Fruit fly (Drosophila melanogaster) whole organism, embryonic: ENCODE measurements around the gene Neurochondrin.

Experiments
- Bdp1 ChIP-seq: fragments of 200-800 bp; sonication (Bioruptor generic); optimal IDR thresholded peaks from 3 replicates; lab custom pipeline; 2016; ENCODE audit warnings: missing biosample characterization, missing genetic modification characterization
- BtbVII ChIP-seq: fragments of 200-800 bp; sonication (Bioruptor generic); optimal IDR thresholded peaks from 3 replicates; lab custom pipeline; 2017; ENCODE audit warnings: missing biosample characterization, mild to moderate bottlenecking, missing genetic modification characterization
- CG11696 ChIP-seq: fragments of 200-800 bp; sonication (Bioruptor generic); IDR thresholded peaks from 2 replicates; pipeline ENCODE4 v1.3.6; 2022; ENCODE audit warnings: missing biosample characterization, missing genetic modification characterization
- CG12071 ChIP-seq: fragments of 200-800 bp; sonication (Bioruptor generic); optimal IDR thresholded peaks from 3 replicates; lab custom pipeline; 2018; ENCODE audit warnings: missing biosample characterization, mild to moderate bottlenecking, missing genetic modification characterization
- CG12155 ChIP-seq: fragments of 200-800 bp; sonication (Bioruptor generic); optimal IDR thresholded peaks from 3 replicates; lab custom pipeline; 2016; ENCODE audit warnings: missing biosample characterization, missing genetic modification characterization
- CG12769 ChIP-seq: fragments of 200-800 bp; sonication (Bioruptor generic); optimal IDR thresholded peaks from 2 replicates; lab custom pipeline; 2019; ENCODE audit warnings: missing biosample characterization, mild to moderate bottlenecking, missing genetic modification characterization, moderate library complexity
- CG13296 ChIP-seq: fragments of 200-800 bp; sonication (Bioruptor generic); optimal IDR thresholded peaks from 3 replicates; lab custom pipeline; 2018; ENCODE audit warnings: missing biosample characterization, mild to moderate bottlenecking, missing genetic modification characterization
- CG15269 ChIP-seq: fragments of 200-800 bp; sonication (Bioruptor generic); optimal IDR thresholded peaks from 2 replicates; lab custom pipeline; 2018; ENCODE audit warnings: missing biosample characterization, mild to moderate bottlenecking, missing genetic modification characterization, moderate library complexity
- CG17186 ChIP-seq: fragments of 200-800 bp; sonication (Bioruptor generic); optimal IDR thresholded peaks from 3 replicates; lab custom pipeline; 2017; ENCODE audit warnings: missing biosample characterization, missing genetic modification reagents, missing genetic modification characterization
- CG2678 ChIP-seq: fragments of 200-800 bp; sonication (Bioruptor generic); optimal IDR thresholded peaks from 3 replicates; lab custom pipeline; 2019; ENCODE audit warnings: missing biosample characterization, mild to moderate bottlenecking, missing genetic modification characterization, moderate library complexity
- CG3407 ChIP-seq: fragments of 200-800 bp; sonication (Bioruptor generic); optimal IDR thresholded peaks from 2 replicates; lab custom pipeline; 2018; ENCODE audit warnings: missing biosample characterization, mild to moderate bottlenecking, missing genetic modification characterization
- CG6175 ChIP-seq: fragments of 200-800 bp; sonication (Bioruptor generic); IDR thresholded peaks from 3 replicates; pipeline ENCODE4 v1.3.6; 2022; ENCODE audit warnings: missing biosample characterization, missing genetic modification characterization
- CG6254 ChIP-seq: fragments of 200-800 bp; sonication (Bioruptor generic); optimal IDR thresholded peaks from 3 replicates; lab custom pipeline; 2017; ENCODE audit warnings: mild to moderate bottlenecking, missing biosample characterization, missing genetic modification reagents, missing genetic modification characterization
- CG6765 ChIP-seq: fragments of 200-800 bp; sonication (Bioruptor generic); optimal IDR thresholded peaks from 3 replicates; lab custom pipeline; 2017; ENCODE audit warnings: missing biosample characterization, mild to moderate bottlenecking, missing genetic modification characterization
- CG9609 ChIP-seq: fragments of 200-800 bp; sonication (Bioruptor generic); optimal IDR thresholded peaks from 3 replicates; lab custom pipeline; 2016; ENCODE audit warnings: missing biosample characterization, missing genetic modification characterization
- E2f1 ChIP-seq: fragments of 200-800 bp; sonication (Bioruptor generic); IDR thresholded peaks from 2 replicates; pipeline ENCODE4 v1.3.6; 2022; ENCODE audit warnings: missing biosample characterization, missing genetic modification characterization
- Eip74EF ChIP-seq, 2 experiments: fragments of 200-800 bp in 1 of 2; fragments of >200 bp in 1 of 2; sonication (Bioruptor generic) in 1 of 2; optimal IDR thresholded peaks; 2 replicates each; lab custom pipeline; 2017 to 2019; ENCODE audit warnings: missing biosample characterization in 2 of 2, missing genetic modification characterization in 2 of 2, mild to moderate bottlenecking in 1 of 2, moderate library complexity in 1 of 2
- Ets65A ChIP-seq: fragments of 200-800 bp; sonication (Bioruptor generic); peaks from one replicate; lab custom pipeline; 2016; ENCODE audit warnings: missing biosample characterization, missing genetic modification characterization
- GATAe ChIP-seq: fragments of 200-800 bp; sonication (Bioruptor generic); conservative IDR thresholded peaks from 2 replicates; pipeline ENCODE4 v1.3.6; 2022; ENCODE audit warnings: missing biosample characterization, missing genetic modification characterization
- Hr51 ChIP-seq, 2 experiments: fragments of 200-800 bp; sonication (Bioruptor generic); optimal IDR thresholded peaks; 2 replicates in 1 of 2; 3 replicates in 1 of 2; lab custom pipeline; 2016 to 2018; ENCODE audit warnings: missing biosample characterization in 2 of 2, missing genetic modification characterization in 2 of 2, mild to moderate bottlenecking in 1 of 2, moderate library complexity in 1 of 2
- Med ChIP-seq: fragments of 200-800 bp; sonication (Bioruptor generic); peaks from one replicate; lab custom pipeline; 2016; ENCODE audit warnings: missing biosample characterization, missing genetic modification characterization, mild to moderate bottlenecking, inconsistent platforms, moderate library complexity
- PHDP ChIP-seq: fragments of 200-800 bp; sonication (Bioruptor generic); optimal IDR thresholded peaks from 3 replicates; lab custom pipeline; 2018; ENCODE audit warnings: missing biosample characterization, mild to moderate bottlenecking, missing genetic modification characterization, moderate library complexity
- Pdp1 ChIP-seq, 2 experiments: fragments of 200-800 bp; sonication (Bioruptor generic); optimal IDR thresholded peaks; 3 replicates each; lab custom pipeline; 2016; ENCODE audit warnings: missing biosample characterization in 2 of 2, missing genetic modification characterization in 2 of 2, mild to moderate bottlenecking in 1 of 2, moderate library complexity in 1 of 2
- Sox100B ChIP-seq: fragments of 200-800 bp; sonication (Bioruptor generic); optimal IDR thresholded peaks from 3 replicates; lab custom pipeline; 2018; ENCODE audit warnings: missing biosample characterization, mild to moderate bottlenecking, missing genetic modification characterization
- Tbp ChIP-seq: fragments of >200 bp; optimal IDR thresholded peaks from 2 replicates; lab custom pipeline; 2018; ENCODE audit warnings: missing biosample characterization, missing genetic modification characterization
- bsh ChIP-seq, 2 experiments: fragments of 200-800 bp; sonication (Bioruptor generic); optimal IDR thresholded peaks; 2 replicates each; lab custom pipeline; 2017 to 2018; ENCODE audit warnings: mild to moderate bottlenecking in 2 of 2, missing biosample characterization in 2 of 2, missing genetic modification characterization in 2 of 2, moderate library complexity in 1 of 2
- chm ChIP-seq: fragments of 200-800 bp; sonication (Bioruptor generic); IDR thresholded peaks from 2 replicates; pipeline ENCODE4 v1.3.6; 2022; ENCODE audit warnings: missing biosample characterization, missing genetic modification characterization
- cwo ChIP-seq: fragments of 200-800 bp; sonication (Bioruptor generic); optimal IDR thresholded peaks from 3 replicates; lab custom pipeline; 2017; ENCODE audit warnings: missing biosample characterization, missing genetic modification characterization, mild to moderate bottlenecking, moderate library complexity, missing genetic modification reagents
- ewg ChIP-seq: fragments of 200-800 bp; sonication (Bioruptor generic); optimal IDR thresholded peaks from 3 replicates; lab custom pipeline; 2017; ENCODE audit warnings: mild to moderate bottlenecking, missing biosample characterization, missing genetic modification reagents, missing genetic modification characterization
- exex ChIP-seq: fragments of 200-800 bp; sonication (Bioruptor generic); optimal IDR thresholded peaks from 4 replicates; lab custom pipeline; 2018; ENCODE audit warnings: missing biosample characterization, mild to moderate bottlenecking, missing genetic modification characterization, moderate library complexity
- gcm ChIP-seq: fragments of 200-800 bp; sonication (Bioruptor generic); optimal IDR thresholded peaks from 2 replicates; lab custom pipeline; 2019; ENCODE audit warnings: missing biosample characterization, mild to moderate bottlenecking, missing genetic modification characterization, moderate library complexity
- gro ChIP-seq: fragments of 200-800 bp; sonication (Bioruptor generic); optimal IDR thresholded peaks from 2 replicates; lab custom pipeline; 2016; ENCODE audit warnings: missing biosample characterization, missing genetic modification characterization
- hkb ChIP-seq, 2 experiments: fragments of 200-800 bp in 1 of 2; fragments of >200 bp in 1 of 2; sonication (Bioruptor generic) in 1 of 2; IDR thresholded peaks in 1 of 2; optimal IDR thresholded peaks in 1 of 2; 2 replicates each; pipeline versions ENCODE4 v1.3.6 to Lab custom; 2017 to 2022; ENCODE audit warnings: missing biosample characterization in 1 of 2, missing genetic modification characterization in 1 of 2
- kah ChIP-seq: fragments of 200-800 bp; sonication (Bioruptor generic); optimal IDR thresholded peaks from 2 replicates; lab custom pipeline; 2018; ENCODE audit warnings: missing biosample characterization, mild to moderate bottlenecking, missing genetic modification characterization
- nau ChIP-seq: fragments of 200-800 bp; sonication (Bioruptor generic); optimal IDR thresholded peaks from 3 replicates; lab custom pipeline; 2017; ENCODE audit warnings: missing biosample characterization, mild to moderate bottlenecking, missing genetic modification characterization, missing genetic modification reagents
- pfk ChIP-seq: fragments of 200-800 bp; sonication (Bioruptor generic); optimal IDR thresholded peaks from 2 replicates; lab custom pipeline; 2018; ENCODE audit warnings: missing biosample characterization, mild to moderate bottlenecking, missing genetic modification characterization, moderate library complexity
- salm ChIP-seq: fragments of 200-800 bp; sonication (Bioruptor generic); optimal IDR thresholded peaks from 2 replicates; lab custom pipeline; 2018; ENCODE audit warnings: missing biosample characterization, mild to moderate bottlenecking, missing genetic modification characterization
- sd ChIP-seq: fragments of 200-800 bp; sonication (Bioruptor generic); optimal IDR thresholded peaks from 3 replicates; lab custom pipeline; 2018; ENCODE audit warnings: missing biosample characterization, mild to moderate bottlenecking, missing genetic modification characterization, moderate library complexity
- sens ChIP-seq: fragments of 200-800 bp; sonication (Bioruptor generic); peaks from one replicate; lab custom pipeline; 2016; ENCODE audit warnings: missing biosample characterization, missing genetic modification characterization
- sens-2 ChIP-seq: fragments of 200-800 bp; sonication (Bioruptor generic); IDR thresholded peaks from 2 replicates; pipeline ENCODE4 v1.3.6; 2022; ENCODE audit warnings: missing biosample characterization, missing genetic modification characterization
- sqz ChIP-seq: fragments of 200-800 bp; sonication (Bioruptor generic); optimal IDR thresholded peaks from 3 replicates; lab custom pipeline; 2018; ENCODE audit warnings: missing biosample characterization, mild to moderate bottlenecking, missing genetic modification characterization
- sug ChIP-seq: fragments of 200-800 bp; optimal IDR thresholded peaks from 2 replicates; lab custom pipeline; 2019; ENCODE audit warnings: missing biosample characterization, mild to moderate bottlenecking, missing genetic modification characterization, moderate library complexity
- unpg ChIP-seq: fragments of 200-800 bp; sonication (Bioruptor generic); optimal IDR thresholded peaks from 3 replicates; lab custom pipeline; 2018; ENCODE audit warnings: missing biosample characterization, mild to moderate bottlenecking, missing genetic modification characterization, moderate library complexity

The Neurochondrin gene

dm6 chr3R:6432321-6432720 is 35.9 kb upstream of the Neurochondrin start:
- TF ChIP-seq CG6765 (GFP tag; lab: Kevin White, UChicago) = no peak
- peak; percentile 95 for TF ChIP-seq CG3407
- TF ChIP-seq, all 482 proteins: peak for 1

dm6 chr3R:6432784-6433469 is 35.3 kb upstream of the Neurochondrin start:
- TF ChIP-seq unpg (GFP tag; lab: Kevin White, UChicago) = peak; percentile 39
- TF ChIP-seq pfk (GFP tag; lab: Kevin White, UChicago) = no peak
- TF ChIP-seq Eip74EF (GFP tag; optimal IDR thresholded peaks at IDR 0.05; lab: Kevin White, UChicago) = peak in 1 of 2 experiments; percentile 50
- peak; percentile 95 for TF ChIP-seq sd (tag; lab: Kevin White, UChicago)
- peak; percentile 86 for TF ChIP-seq sqz (GFP tag; lab: Kevin White, UChicago)
- TF ChIP-seq CG2678 (tag; lab: Kevin White, UChicago) = peak; percentile 48
- peak; percentile 8 for TF ChIP-seq gcm (GFP tag; lab: Kevin White, UChicago)
- peak; percentile 34 for TF ChIP-seq salm
- peak in 1 of 2 experiments; percentile 91 for TF ChIP-seq Pdp1 (GFP tag; optimal IDR thresholded peaks at IDR 0.05; lab: Kevin White, UChicago)
- no peak for TF ChIP-seq E2f1
- TF ChIP-seq gro (GFP tag; lab: Kevin White, UChicago) = peak; percentile 3
- peak; percentile 26 for TF ChIP-seq cwo
- TF ChIP-seq Ets65A (GFP tag; lab: Kevin White, UChicago) = peak; percentile 7
- TF ChIP-seq CG6254 = peak; percentile 3
- peak; percentile 60 for TF ChIP-seq sug
- TF ChIP-seq CG6175 (GFP tag; lab: Robert Waterston, UW) = peak; percentile 12; the same call in 1 of the 3 replicates
- TF ChIP-seq kah (GFP tag; lab: Kevin White, UChicago) = peak; percentile 29
- TF ChIP-seq Tbp (GFP tag; lab: Kevin White, UChicago) = no peak
- TF ChIP-seq exex (tag; lab: Kevin White, UChicago) = peak; percentile 45
- TF ChIP-seq Sox100B (GFP tag; lab: Kevin White, UChicago) = peak; percentile 20
- TF ChIP-seq PHDP (tag; lab: Kevin White, UChicago) = peak; percentile 21
- TF ChIP-seq CG9609 (GFP tag; lab: Kevin White, UChicago) = no peak
- TF ChIP-seq hkb (optimal IDR thresholded peaks at IDR 0.05; lab: Kevin White, UChicago) = no peak
- 0 out of 2 replicates have a peak, but pooled peaks have one; percentile 15 for TF ChIP-seq hkb (GFP tag; IDR thresholded peaks at IDR 0.05; lab: Robert Waterston, UW)
- peak; percentile 14 for TF ChIP-seq nau (GFP tag; lab: Kevin White, UChicago)
- TF ChIP-seq CG11696 (GFP tag; lab: Robert Waterston, UW) = peak; percentile 42; the same call in 1 of the 2 replicates
- TF ChIP-seq CG12155 (GFP tag; lab: Kevin White, UChicago) = no peak
- TF ChIP-seq chm = 0 out of 2 replicates have a peak, but pooled peaks have one; percentile 8
- TF ChIP-seq Bdp1 (GFP tag; lab: Kevin White, UChicago) = no peak
- TF ChIP-seq CG17186 (GFP tag; lab: Kevin White, UChicago) = no peak
- peak; percentile 10 for TF ChIP-seq CG12071
- TF ChIP-seq Med (GFP tag; lab: Kevin White, UChicago) = peak; percentile 20
- peak; percentile 43 for TF ChIP-seq BtbVII (GFP tag; lab: Kevin White, UChicago)
- TF ChIP-seq GATAe (GFP tag; lab: Robert Waterston, UW) = peak; percentile 72; the same call in 1 of the 2 replicates
- no peak for TF ChIP-seq CG12769 (tag; lab: Kevin White, UChicago)
- peak; percentile 82 for TF ChIP-seq sens-2 (GFP tag; lab: Robert Waterston, UW)
- peak in 1 of 2 experiments; percentile 35 for TF ChIP-seq Hr51 (GFP tag; optimal IDR thresholded peaks at IDR 0.05; lab: Kevin White, UChicago)
- peak; percentile 33 for TF ChIP-seq CG13296
- peak; percentile 15 for TF ChIP-seq CG15269 (tag; lab: Kevin White, UChicago)
- TF ChIP-seq bsh (GFP tag; optimal IDR thresholded peaks at IDR 0.05; lab: Kevin White, UChicago) = no peak
- TF ChIP-seq ewg (GFP tag; lab: Kevin White, UChicago) = no peak
- TF ChIP-seq sens (GFP tag; lab: Kevin White, UChicago) = peak; percentile 3
